Worm (Caenorhabditis elegans): ENCODE measurements around the gene npp-10.

npp-10 gene

ce11 chrIII:6030483-6030882 is 11.1 kb upstream of the npp-10 start, which contains the start of gene ZK328.6:
Gene ZK328.6 (minus strand): TSS chrIII:6030583.
- no peak for TF ChIP-seq ama-1 (optimal IDR thresholded peaks at IDR 0.05)
- no peak for TF ChIP-seq flt-1 (GFP tag; IDR thresholded peaks at IDR 0.05)
- TF ChIP-seq tbx-11 (GFP tag; IDR thresholded peaks at IDR 0.05): no peak
- TF ChIP-seq tbx-37 (GFP tag; conservative IDR thresholded peaks at IDR 0.05): no peak
- TF ChIP-seq ceh-36 (tag; optimal IDR thresholded peaks at IDR 0.05): no peak
- no peak for TF ChIP-seq ceh-13 (GFP tag; optimal IDR thresholded peaks at IDR 0.05)
- no peak for TF ChIP-seq hnd-1 (tag; optimal IDR thresholded peaks at IDR 0.05)
- TF ChIP-seq ets-7 (tag; optimal IDR thresholded peaks at IDR 0.05): no peak
- TF ChIP-seq hmbx-1 (tag; optimal IDR thresholded peaks at IDR 0.05): no peak
- TF ChIP-seq scrt-1 (GFP tag; IDR thresholded peaks at IDR 0.05): no peak
- no peak for TF ChIP-seq aly-1 (tag; optimal IDR thresholded peaks at IDR 0.05)
- TF ChIP-seq B0310.2 (tag; optimal IDR thresholded peaks at IDR 0.05): no peak
- no peak for TF ChIP-seq sea-1 (GFP tag; conservative IDR thresholded peaks at IDR 0.05)
- TF ChIP-seq tra-4 (tag; optimal IDR thresholded peaks at IDR 0.05): no peak

- TF ChIP-seq tra-4 (tag; optimal IDR thresholded peaks at IDR 0.05): no peak
- TF ChIP-seq pes-1 (GFP tag; IDR thresholded peaks at IDR 0.05): no peak
- TF ChIP-seq sea-1 (GFP tag; conservative IDR thresholded peaks at IDR 0.05): no peak
- TF ChIP-seq B0310.2 (tag; optimal IDR thresholded peaks at IDR 0.05): no peak
- TF ChIP-seq F13C5.2 (tag; optimal IDR thresholded peaks at IDR 0.05): no peak
- TF ChIP-seq flt-1 (GFP tag; IDR thresholded peaks at IDR 0.05): no peak
- TF ChIP-seq tbx-37 (GFP tag; conservative IDR thresholded peaks at IDR 0.05): no peak
- TF ChIP-seq hnd-1 (tag; optimal IDR thresholded peaks at IDR 0.05): no peak
- no peak for TF ChIP-seq ama-1 (optimal IDR thresholded peaks at IDR 0.05)
- TF ChIP-seq tbx-11 (GFP tag; IDR thresholded peaks at IDR 0.05): no peak
- TF ChIP-seq hmbx-1 (tag; optimal IDR thresholded peaks at IDR 0.05): no peak
Observed at ce11 chrIII:6028432-6028831, 9.1 kb upstream of the npp-10 start, which contains the start of gene tbx-7. Gene tbx-7 (minus strand): TSS chrIII:6028532.

ce11 chrIII:6011310-6011709 is 8.1 kb downstream of the npp-10 start:
- TF ChIP-seq ama-1 (optimal IDR thresholded peaks at IDR 0.05): no peak
- TF ChIP-seq hmbx-1 (tag; optimal IDR thresholded peaks at IDR 0.05): no peak
- TF ChIP-seq tbx-37 (GFP tag; conservative IDR thresholded peaks at IDR 0.05): no peak
- TF ChIP-seq ceh-13 (GFP tag; optimal IDR thresholded peaks at IDR 0.05): no peak
- no peak for TF ChIP-seq hmg-4 (GFP tag; optimal IDR thresholded peaks at IDR 0.05)
- TF ChIP-seq F13C5.2 (tag; optimal IDR thresholded peaks at IDR 0.05): no peak
- TF ChIP-seq tra-4 (tag; optimal IDR thresholded peaks at IDR 0.05): no peak

DNA sequence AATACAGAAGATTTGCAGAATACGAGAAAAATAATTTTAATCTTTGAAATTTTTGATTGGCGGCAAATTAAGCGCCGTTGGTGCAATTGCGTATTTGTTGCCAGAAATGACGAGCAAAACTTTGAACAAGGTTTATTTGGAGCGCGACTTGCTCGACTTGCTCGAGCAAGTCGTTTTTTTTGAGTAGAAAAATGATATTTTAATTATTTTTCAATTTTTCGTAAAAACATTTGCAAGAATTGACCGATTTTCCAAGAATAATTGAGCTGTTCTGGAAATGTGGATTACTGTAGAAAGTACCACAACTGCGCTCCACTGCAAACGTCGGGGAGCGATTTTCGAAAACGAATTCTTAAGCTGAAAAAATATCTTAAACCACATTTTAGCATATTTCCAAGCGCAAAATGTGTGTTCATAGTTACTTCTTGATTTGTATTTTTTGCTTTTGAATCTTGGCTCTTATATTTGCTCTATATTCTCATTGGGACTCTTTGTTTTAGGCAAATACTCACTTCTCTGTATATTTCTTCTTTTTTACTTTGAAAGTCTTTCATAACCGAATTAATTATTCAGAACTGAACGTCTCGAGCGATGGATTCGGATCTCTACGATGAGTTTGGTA is 10.3 kb downstream of the npp-10 start, which contains the start of the genes gcna-1 and eftu-2:
TSS of gene gcna-1 (minus strand) at position 96 of the 622 bp plus-strand sequence.
TSS of gene eftu-2 (plus strand) at position 572 of the 622 bp plus-strand sequence.
- TF ChIP-seq tbx-37 (GFP tag; conservative IDR thresholded peaks at IDR 0.05) (no peak), scrt-1 (GFP tag; IDR thresholded peaks at IDR 0.05) (no peak), ets-7 (tag; optimal IDR thresholded peaks at IDR 0.05) (no peak), hnd-1 (tag; optimal IDR thresholded peaks at IDR 0.05) (no peak), ama-1 (optimal IDR thresholded peaks at IDR 0.05) (no peak), B0310.2 (tag; optimal IDR thresholded peaks at IDR 0.05) (no peak), tra-4 (tag; optimal IDR thresholded peaks at IDR 0.05) (no peak)

ce11 chrIII:6006453-6006852 is 12.9 kb downstream of the npp-10 start:
- no peak for TF ChIP-seq ama-1 (optimal IDR thresholded peaks at IDR 0.05)
- TF ChIP-seq hmbx-1 (tag; optimal IDR thresholded peaks at IDR 0.05): no peak
- TF ChIP-seq flt-1 (GFP tag; IDR thresholded peaks at IDR 0.05): no peak
- TF ChIP-seq tbx-11 (GFP tag; IDR thresholded peaks at IDR 0.05): no peak
- TF ChIP-seq hnd-1 (tag; optimal IDR thresholded peaks at IDR 0.05): no peak
- TF ChIP-seq ceh-36 (tag; optimal IDR thresholded peaks at IDR 0.05): no peak
- no peak for TF ChIP-seq ceh-13 (GFP tag; optimal IDR thresholded peaks at IDR 0.05)
- TF ChIP-seq scrt-1 (GFP tag; IDR thresholded peaks at IDR 0.05): no peak
- TF ChIP-seq sea-1 (GFP tag; conservative IDR thresholded peaks at IDR 0.05): no peak
- TF ChIP-seq B0310.2 (tag; optimal IDR thresholded peaks at IDR 0.05): no peak
- TF ChIP-seq hmg-4 (GFP tag; optimal IDR thresholded peaks at IDR 0.05): no peak
- no peak for TF ChIP-seq pes-1 (GFP tag; IDR thresholded peaks at IDR 0.05)
- no peak for TF ChIP-seq ets-7 (tag; optimal IDR thresholded peaks at IDR 0.05)
- TF ChIP-seq tra-4 (tag; optimal IDR thresholded peaks at IDR 0.05): no peak

DNA sequence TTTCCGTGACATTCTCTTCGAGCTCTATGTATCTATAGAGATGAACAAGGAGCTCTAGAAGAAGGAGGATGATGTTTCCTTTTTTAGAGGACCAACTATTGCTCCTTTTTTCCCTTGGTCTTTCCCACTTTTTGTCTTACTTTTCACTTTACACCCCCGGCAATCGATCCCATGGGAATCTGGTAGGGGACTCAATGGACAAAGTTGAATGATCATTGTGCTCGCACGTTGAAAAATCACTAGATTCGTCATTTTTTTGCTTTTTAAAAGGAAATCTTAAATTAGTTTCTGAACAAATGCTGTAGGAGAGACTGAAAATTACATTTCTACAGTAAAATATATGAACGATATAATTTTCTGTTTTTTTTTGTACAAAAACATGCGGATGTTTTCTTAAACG is 17.3 kb downstream of the npp-10 start:
- no peak for TF ChIP-seq pes-1 (GFP tag; IDR thresholded peaks at IDR 0.05)
- TF ChIP-seq F13C5.2 (tag; optimal IDR thresholded peaks at IDR 0.05): no peak
- no peak for TF ChIP-seq ama-1 (optimal IDR thresholded peaks at IDR 0.05)
- TF ChIP-seq hnd-1 (tag; optimal IDR thresholded peaks at IDR 0.05): no peak
- no peak for TF ChIP-seq hmg-4 (GFP tag; optimal IDR thresholded peaks at IDR 0.05)
- TF ChIP-seq flt-1 (GFP tag; IDR thresholded peaks at IDR 0.05): no peak
- no peak for TF ChIP-seq ets-7 (tag; optimal IDR thresholded peaks at IDR 0.05)
- TF ChIP-seq ceh-36 (tag; optimal IDR thresholded peaks at IDR 0.05): no peak
- no peak for TF ChIP-seq scrt-1 (GFP tag; IDR thresholded peaks at IDR 0.05)

DNA sequence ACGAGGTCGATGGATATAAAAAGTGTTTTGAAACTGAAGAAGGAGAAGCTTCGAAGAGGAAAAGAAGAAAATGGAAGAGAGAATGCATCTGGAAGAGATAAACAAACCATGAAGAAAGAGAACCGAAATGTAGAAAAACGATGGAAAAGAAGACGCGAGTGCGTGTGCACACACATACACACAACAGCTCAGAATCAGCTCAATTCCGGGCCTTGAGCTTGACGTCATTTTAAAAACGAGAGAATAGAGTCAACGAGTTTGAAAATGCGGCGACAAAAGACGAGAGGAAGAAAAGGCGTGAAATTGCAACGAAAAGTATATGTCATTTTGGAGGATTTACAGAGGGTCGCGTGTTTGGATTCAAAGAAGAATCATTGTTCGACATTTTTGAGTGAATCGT is 19.7 kb downstream of the npp-10 start:
- TF ChIP-seq F13C5.2 (tag; optimal IDR thresholded peaks at IDR 0.05) (no peak), hmbx-1 (tag; optimal IDR thresholded peaks at IDR 0.05) (no peak), tbx-37 (GFP tag; conservative IDR thresholded peaks at IDR 0.05) (no peak), tbx-11 (GFP tag; IDR thresholded peaks at IDR 0.05) (no peak), flt-1 (GFP tag; IDR thresholded peaks at IDR 0.05) (no peak), ama-1 (optimal IDR thresholded peaks at IDR 0.05) (no peak)

DNA sequence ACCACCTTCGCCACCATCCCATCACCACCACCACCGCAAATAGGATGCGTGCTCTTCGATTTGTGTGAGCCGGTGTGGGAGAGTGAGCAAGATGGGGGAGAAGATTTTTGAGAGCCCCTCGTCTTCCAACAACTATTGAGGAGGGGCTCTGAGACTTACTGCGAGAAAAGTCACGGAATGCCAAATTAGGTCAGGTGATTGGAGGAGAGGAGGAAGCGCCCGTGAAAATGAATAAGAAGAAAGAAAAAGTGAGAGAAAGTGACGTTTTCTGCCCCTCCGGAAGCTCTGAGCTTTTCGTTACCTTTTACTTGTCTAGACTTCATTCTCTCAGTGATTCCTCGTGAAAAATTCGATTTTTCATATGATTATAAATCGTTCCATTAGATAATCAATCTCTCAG is 20.7 kb downstream of the npp-10 start:
- TF ChIP-seq tbx-37 (GFP tag; conservative IDR thresholded peaks at IDR 0.05) (no peak), flt-1 (GFP tag; IDR thresholded peaks at IDR 0.05) (no peak), pes-1 (GFP tag; IDR thresholded peaks at IDR 0.05) (no peak), aly-1 (tag; optimal IDR thresholded peaks at IDR 0.05) (no peak), scrt-1 (GFP tag; IDR thresholded peaks at IDR 0.05) (no peak), tra-4 (tag; optimal IDR thresholded peaks at IDR 0.05) (no peak), hmg-4 (GFP tag; optimal IDR thresholded peaks at IDR 0.05) (no peak), ceh-13 (GFP tag; optimal IDR thresholded peaks at IDR 0.05) (no peak), F13C5.2 (tag; optimal IDR thresholded peaks at IDR 0.05) (no peak), B0310.2 (tag; optimal IDR thresholded peaks at IDR 0.05) (no peak), hnd-1 (tag; optimal IDR thresholded peaks at IDR 0.05) (no peak), ets-7 (tag; optimal IDR thresholded peaks at IDR 0.05) (no peak), tbx-11 (GFP tag; IDR thresholded peaks at IDR 0.05) (no peak)

Measured in whole organism, early embryonic.